Worm (Caenorhabditis elegans): ENCODE data around the gene mdt-8.

- TF ChIP-seq ceh-36 (tag; optimal IDR thresholded peaks at IDR 0.05) (peak; percentile 32), pes-1 (GFP tag; IDR thresholded peaks at IDR 0.05) (peak; percentile 71), ama-1 (optimal IDR thresholded peaks at IDR 0.05) (peak; percentile 98), flt-1 (GFP tag; IDR thresholded peaks at IDR 0.05) (peak; percentile 9; the same call in 1 of the 2 replicates), hmg-4 (GFP tag; optimal IDR thresholded peaks at IDR 0.05) (peak; percentile 69), hmbx-1 (tag; optimal IDR thresholded peaks at IDR 0.05) (peak; percentile 66), ceh-13 (GFP tag; optimal IDR thresholded peaks at IDR 0.05) (no peak), aly-1 (tag; optimal IDR thresholded peaks at IDR 0.05) (no peak), B0310.2 (tag; optimal IDR thresholded peaks at IDR 0.05) (peak; percentile 76)
Measured at ce11 chrII:11537606-11538016, 4.0 kb upstream of the mdt-8 start.

All from whole organism, early embryonic.